Worm (Caenorhabditis elegans): ENCODE results near the gene pxf-1.

The pxf-1 gene

ce11 chrIV:10190586-10190985 lies 16.4 kb upstream of the pxf-1 start:
- TF ChIP-seq ama-1 (optimal IDR thresholded peaks at IDR 0.05) (no peak), ama-1 (GFP tag; optimal IDR thresholded peaks at IDR 0.05) (no peak), hmg-1.2 (GFP tag; IDR thresholded peaks at IDR 0.05) (peak; percentile 79)

- TF ChIP-seq efl-1 (GFP tag; optimal IDR thresholded peaks at IDR 0.05) (no peak), ztf-26 (tag; optimal IDR thresholded peaks at IDR 0.05) (no peak), akir-1 (GFP tag; optimal IDR thresholded peaks at IDR 0.05) (no peak), repo-1 (tag; optimal IDR thresholded peaks at IDR 0.05) (no peak), nhr-120 (GFP tag; IDR thresholded peaks at IDR 0.05) (no peak), ZK185.1 (tag; optimal IDR thresholded peaks at IDR 0.05; ENCODE audit: poor library complexity, severe bottlenecking) (no peak), Y53F4B.3 (GFP tag; IDR thresholded peaks at IDR 0.05) (no peak), bed-2 (GFP tag; IDR thresholded peaks at IDR 0.05) (no peak), rec-8 (tag; optimal IDR thresholded peaks at IDR 0.05) (no peak), atf-7 (tag; optimal IDR thresholded peaks at IDR 0.05) (no peak)
Measured at ce11 chrIV:10188505-10188904, 14.4 kb upstream of the pxf-1 start.

- TF ChIP-seq mel-28 (tag; optimal IDR thresholded peaks at IDR 0.05; ENCODE audit: borderline replicate concordance) (no peak), cebp-1 (GFP tag; IDR thresholded peaks at IDR 0.05) (no peak), cebp-1 (tag; optimal IDR thresholded peaks at IDR 0.05) (peak; percentile 15), mcd-1 (GFP tag; IDR thresholded peaks at IDR 0.05) (no peak), ama-1 (optimal IDR thresholded peaks at IDR 0.05) (peak; percentile 50), ama-1 (GFP tag; optimal IDR thresholded peaks at IDR 0.05) (no peak), efl-1 (GFP tag; optimal IDR thresholded peaks at IDR 0.05) (no peak)
Measured at ce11 chrIV:10180133-10180749, 6.1 kb upstream of the pxf-1 start, which contains the start of gene gta-1. Gene gta-1, plus strand, starts transcription at chrIV:10180660.

ce11 chrIV:10177779-10178178 lies 3.6 kb upstream of the pxf-1 start, which contains the start of gene mspn-1:
Gene mspn-1, plus strand, starts transcription at chrIV:10177968.
- TF ChIP-seq egl-18 (GFP tag; IDR thresholded peaks at IDR 0.05) (no peak), C17E4.6 (GFP tag; IDR thresholded peaks at IDR 0.05) (peak; percentile 52; the same call in 1 of the 2 replicates), madf-6 (GFP tag; IDR thresholded peaks at IDR 0.05) (peak; percentile 54; the same call in 1 of the 2 replicates), hlh-26 (GFP tag; conservative IDR thresholded peaks at IDR 0.05) (no peak), F49E8.2 (tag; optimal IDR thresholded peaks at IDR 0.05; ENCODE audit: insufficient read depth) (peak; percentile 17), nhr-90 (tag; optimal IDR thresholded peaks at IDR 0.05) (no peak), Y53G8AR.9 (GFP tag; conservative IDR thresholded peaks at IDR 0.05) (peak; percentile 74; the same call in 1 of the 2 replicates), lin-26 (GFP tag; IDR thresholded peaks at IDR 0.05) (0 out of 2 replicates have a peak, but pooled peaks have one; percentile 48), B0336.3 (GFP tag; IDR thresholded peaks at IDR 0.05) (peak; percentile 65; the same call in 1 of the 2 replicates), F55B11.4 (tag; optimal IDR thresholded peaks at IDR 0.05; ENCODE audit: borderline replicate concordance, insufficient read depth) (no peak), ama-1 (optimal IDR thresholded peaks at IDR 0.05) (no peak), ama-1 (GFP tag; optimal IDR thresholded peaks at IDR 0.05) (peak in 1 of 2 experiments; percentile 37), ceh-79 (tag; optimal IDR thresholded peaks at IDR 0.05) (no peak), lsl-1 (GFP tag; optimal IDR thresholded peaks at IDR 0.05) (peak; percentile 16), tlf-1 (GFP tag; optimal IDR thresholded peaks at IDR 0.05) (peak; percentile 46), D2030.7 (GFP tag; IDR thresholded peaks at IDR 0.05) (peak; percentile 18; the same call in 1 of the 2 replicates), lin-54 (GFP tag; optimal IDR thresholded peaks at IDR 0.05) (peak; percentile 43), mel-28 (tag; optimal IDR thresholded peaks at IDR 0.05; ENCODE audit: borderline replicate concordance) (no peak), madf-8 (GFP tag; conservative IDR thresholded peaks at IDR 0.05) (no peak), let-607 (tag; optimal IDR thresholded peaks at IDR 0.05) (no peak), ztf-26 (tag; optimal IDR thresholded peaks at IDR 0.05) (no peak), snpc-3.4 (tag; optimal IDR thresholded peaks at IDR 0.05) (peak; percentile 8), F33H1.4 (GFP tag; IDR thresholded peaks at IDR 0.05) (peak; percentile 36), rcor-1 (GFP tag; IDR thresholded peaks at IDR 0.05) (peak; percentile 21; the same call in 1 of the 2 replicates), ceh-58 (GFP tag; IDR thresholded peaks at IDR 0.05) (no peak), ztf-22 (GFP tag; optimal IDR thresholded peaks at IDR 0.05) (no peak), hsf-1 (GFP tag; IDR thresholded peaks at IDR 0.05) (peak; percentile 61; the same call in 1 of the 2 replicates)

Measured in whole organism, young adult.